Fruit fly (Drosophila melanogaster): Measurements from ENCODE around the gene homer.

Gene homer

dm6 chr2L:6722822-6723749 is at the start of gene homer (continued):
- TF ChIP-seq Atf-2 (GFP tag; optimal IDR thresholded peaks at IDR 0.05) (no peak), Vsx1 (GFP tag; optimal IDR thresholded peaks at IDR 0.05) (peak; percentile 63), HLH3B (GFP tag; IDR thresholded peaks at IDR 0.05) (no peak), CG12659 (GFP tag; optimal IDR thresholded peaks at IDR 0.05) (peak; percentile 78), gsb-n (tag; optimal IDR thresholded peaks at IDR 0.05) (peak; percentile 48), CG4328 (GFP tag; optimal IDR thresholded peaks at IDR 0.05) (no peak), salm (tag; optimal IDR thresholded peaks at IDR 0.05) (no peak), Camta (GFP tag; optimal IDR thresholded peaks at IDR 0.05) (no peak), lbe (GFP tag; optimal IDR thresholded peaks at IDR 0.05) (peak; percentile 43), CG30020 (tag; optimal IDR thresholded peaks at IDR 0.05) (peak; percentile 18), Sry-δ (GFP tag; optimal IDR thresholded peaks at IDR 0.05) (peak; percentile 91), nmo (GFP tag; optimal IDR thresholded peaks at IDR 0.05) (peak; percentile 24), CG13296 (GFP tag; optimal IDR thresholded peaks at IDR 0.05) (peak; percentile 33), cwo (GFP tag; optimal IDR thresholded peaks at IDR 0.05) (no peak), Dbx (GFP tag; IDR thresholded peaks at IDR 0.05) (0 out of 3 replicates have a peak, but pooled peaks have one; percentile 46), CG2889 (GFP tag; IDR thresholded peaks at IDR 0.05) (no peak), cg (GFP tag; optimal IDR thresholded peaks at IDR 0.05) (peak; percentile 100), stwl (tag; optimal IDR thresholded peaks at IDR 0.05) (peak; percentile 67), unc-4 (GFP tag; IDR thresholded peaks at IDR 0.05; ENCODE audit: partially characterized antibody) (peak; percentile 86), CG9797 (GFP tag; optimal IDR thresholded peaks at IDR 0.05) (no peak), tgo (GFP tag; IDR thresholded peaks at IDR 0.05) (no peak), CG7987 (GFP tag; optimal IDR thresholded peaks at IDR 0.05) (no peak), CG2712 (tag; optimal IDR thresholded peaks at IDR 0.05) (peak; percentile 29), CG6791 (GFP tag; IDR thresholded peaks at IDR 0.05; ENCODE audit: partially characterized antibody) (peak; percentile 97), Side (GFP tag; optimal IDR thresholded peaks at IDR 0.05) (no peak), CG4730 (GFP tag; IDR thresholded peaks at IDR 0.05) (no peak), mld (GFP tag; IDR thresholded peaks at IDR 0.05; ENCODE audit: partially characterized antibody) (peak; percentile 87), CG9437 (GFP tag; optimal IDR thresholded peaks at IDR 0.05) (no peak), Bteb2 (GFP tag; optimal IDR thresholded peaks at IDR 0.05) (no peak), crol (GFP tag; IDR thresholded peaks at IDR 0.05) (0 out of 2 replicates have a peak, but pooled peaks have one; percentile 35), knrl (GFP tag; IDR thresholded peaks at IDR 0.05; ENCODE audit: partially characterized antibody) (peak; percentile 92), Rfx (GFP tag; IDR thresholded peaks at IDR 0.05) (peak; percentile 23; the same call in 1 of the 2 replicates), CG32772 (GFP tag; IDR thresholded peaks at IDR 0.05) (peak; percentile 25; the same call in 1 of the 2 replicates), Med (GFP tag) (peak; percentile 70), fu2 (GFP tag; optimal IDR thresholded peaks at IDR 0.05) (no peak), CG34376 (GFP tag; optimal IDR thresholded peaks at IDR 0.05) (peak; percentile 20), exex (tag; optimal IDR thresholded peaks at IDR 0.05) (peak; percentile 14), ro (GFP tag; IDR thresholded peaks at IDR 0.05) (no peak), tna (GFP tag; IDR thresholded peaks at IDR 0.05; ENCODE audit: partially characterized antibody) (peak; percentile 96), amos (GFP tag; IDR thresholded peaks at IDR 0.05; ENCODE audit: partially characterized antibody) (peak; percentile 95), klu (GFP tag; IDR thresholded peaks at IDR 0.05) (no peak)
